Fruit fly (Drosophila melanogaster) whole organism, embryonic: ENCODE results near the gene GAPsec.

Source experiments
- Ada2b ChIP-seq: fragments of 200-800 bp; sonication (Bioruptor generic); IDR thresholded peaks from 2 replicates; pipeline ENCODE4 v1.3.6; 2022; ENCODE audit warnings: missing biosample characterization, missing genetic modification characterization
- CG10462 ChIP-seq: fragments of 200-800 bp; sonication (Bioruptor generic); optimal IDR thresholded peaks from 2 replicates; lab custom pipeline; 2016; ENCODE audit warnings: missing biosample characterization, missing genetic modification characterization
- CG10979 ChIP-seq: fragments of 200-800 bp; sonication (Bioruptor generic); optimal IDR thresholded peaks from 2 replicates; lab custom pipeline; 2018; ENCODE audit warnings: missing biosample characterization, mild to moderate bottlenecking, missing genetic modification characterization, moderate library complexity
- CG14050 ChIP-seq: fragments of 200-800 bp; sonication (Bioruptor generic); IDR thresholded peaks from 3 replicates; pipeline ENCODE4 v1.3.6; 2022; ENCODE audit warnings: missing biosample characterization, missing genetic modification characterization
- CG15011 ChIP-seq: fragments of 200-800 bp; sonication (Bioruptor generic); optimal IDR thresholded peaks from 3 replicates; lab custom pipeline; 2018; ENCODE audit warnings: missing biosample characterization, mild to moderate bottlenecking, missing genetic modification characterization
- CG1529 ChIP-seq: fragments of 200-800 bp; sonication (Bioruptor generic); optimal IDR thresholded peaks from 3 replicates; lab custom pipeline; 2018; ENCODE audit warnings: missing biosample characterization, missing genetic modification characterization
- CG15601 ChIP-seq: fragments of 200-800 bp; sonication (Bioruptor generic); optimal IDR thresholded peaks from 3 replicates; lab custom pipeline; 2019; ENCODE audit warnings: missing biosample characterization, mild to moderate bottlenecking, missing genetic modification characterization, moderate library complexity
- CG16863 ChIP-seq: fragments of 200-800 bp; sonication (Bioruptor generic); optimal IDR thresholded peaks from 3 replicates; lab custom pipeline; 2016; ENCODE audit warnings: missing biosample characterization, missing genetic modification characterization
- CG2678 ChIP-seq: fragments of 200-800 bp; sonication (Bioruptor generic); optimal IDR thresholded peaks from 3 replicates; lab custom pipeline; 2019; ENCODE audit warnings: missing biosample characterization, mild to moderate bottlenecking, missing genetic modification characterization, moderate library complexity
- CG2875 ChIP-seq: fragments of 200-800 bp; sonication (Bioruptor generic); optimal IDR thresholded peaks from 2 replicates; lab custom pipeline; 2017; ENCODE audit warnings: missing biosample characterization, mild to moderate bottlenecking, missing genetic modification characterization, missing genetic modification reagents
- CG5245 ChIP-seq: fragments of 200-800 bp; sonication (Bioruptor generic); optimal IDR thresholded peaks from 3 replicates; lab custom pipeline; 2016; ENCODE audit warnings: missing biosample characterization, missing genetic modification characterization
- CG6683 ChIP-seq: fragments of 200-800 bp; sonication (Bioruptor generic); optimal IDR thresholded peaks from 2 replicates; lab custom pipeline; 2017; ENCODE audit warnings: missing biosample characterization, mild to moderate bottlenecking, missing genetic modification characterization, missing genetic modification reagents
- CG6791 ChIP-seq: fragments of 200-800 bp; sonication (Bioruptor generic); IDR thresholded peaks from 3 replicates; pipeline ENCODE4 v1.3.6; 2022; ENCODE audit warnings: missing biosample characterization, missing genetic modification characterization; ENCODE audit not compliant: partially characterized antibody
- CG7556 ChIP-seq: fragments of 200-800 bp; sonication (Bioruptor generic); optimal IDR thresholded peaks from 2 replicates; lab custom pipeline; 2017; ENCODE audit warnings: missing biosample characterization, mild to moderate bottlenecking, missing genetic modification characterization
- CG8290 ChIP-seq, 3 experiments: fragments of 200-800 bp; sonication (Bioruptor generic); optimal IDR thresholded peaks; 2 replicates each; lab custom pipeline; 2016 to 2019; ENCODE audit warnings: missing biosample characterization in 3 of 3, missing genetic modification characterization in 3 of 3, mild to moderate bottlenecking in 2 of 3, moderate library complexity in 1 of 3
- CG8359 ChIP-seq: fragments of 200-800 bp; sonication (Bioruptor generic); optimal IDR thresholded peaks from 2 replicates; lab custom pipeline; 2017; ENCODE audit warnings: missing biosample characterization, mild to moderate bottlenecking, missing genetic modification characterization, borderline replicate concordance
- CG8478 ChIP-seq: fragments of >200 bp; optimal IDR thresholded peaks from 2 replicates; lab custom pipeline; 2018
- Dfd ChIP-seq, 2 experiments: fragments of >200 bp; optimal IDR thresholded peaks; 2 replicates each; lab custom pipeline; 2017; ENCODE audit warnings: missing biosample characterization in 2 of 2, missing genetic modification characterization in 2 of 2
- E2f2 ChIP-seq: fragments of 200-800 bp; sonication (Bioruptor generic); IDR thresholded peaks from 2 replicates; pipeline ENCODE4 v1.3.6; 2022; ENCODE audit warnings: missing biosample characterization, missing genetic modification characterization
- ERR ChIP-seq: fragments of 200-800 bp; sonication (Bioruptor generic); optimal IDR thresholded peaks from 2 replicates; lab custom pipeline; 2016; ENCODE audit warnings: missing biosample characterization, missing genetic modification characterization
- Elba2 ChIP-seq: fragments of 200-800 bp; sonication (Bioruptor generic); optimal IDR thresholded peaks from 3 replicates; lab custom pipeline; 2016; ENCODE audit warnings: missing biosample characterization, missing genetic modification characterization
- Ets97D ChIP-seq: fragments of 200-800 bp; sonication (Bioruptor generic); optimal IDR thresholded peaks from 3 replicates; lab custom pipeline; 2016; ENCODE audit warnings: missing biosample characterization, missing genetic modification characterization
- H2.0 ChIP-seq: fragments of 200-800 bp; sonication (Bioruptor generic); IDR thresholded peaks from 2 replicates; pipeline ENCODE4 v1.3.6; 2022; ENCODE audit warnings: missing biosample characterization, missing genetic modification characterization
- HLH4C ChIP-seq: fragments of 200-800 bp; sonication (Bioruptor generic); IDR thresholded peaks from 3 replicates; pipeline ENCODE4 v1.3.6; 2022; ENCODE audit warnings: missing biosample characterization, missing genetic modification characterization; ENCODE audit not compliant: partially characterized antibody
- HLH54F ChIP-seq: fragments of 200-800 bp; sonication (Bioruptor generic); optimal IDR thresholded peaks from 3 replicates; lab custom pipeline; 2016; ENCODE audit warnings: missing biosample characterization, missing genetic modification characterization
- Hmx ChIP-seq: fragments of 200-800 bp; sonication (Bioruptor generic); optimal IDR thresholded peaks from 2 replicates; lab custom pipeline; 2016; ENCODE audit warnings: missing biosample characterization, missing genetic modification characterization
- Hr51 ChIP-seq, 2 experiments: fragments of 200-800 bp; sonication (Bioruptor generic); optimal IDR thresholded peaks; 2 replicates in 1 of 2; 3 replicates in 1 of 2; lab custom pipeline; 2016 to 2018; ENCODE audit warnings: missing biosample characterization in 2 of 2, missing genetic modification characterization in 2 of 2, mild to moderate bottlenecking in 1 of 2, moderate library complexity in 1 of 2
- Hsf ChIP-seq: fragments of 200-800 bp; sonication (Bioruptor generic); optimal IDR thresholded peaks from 3 replicates; lab custom pipeline; 2016; ENCODE audit warnings: missing biosample characterization, missing genetic modification characterization
- Lim3 ChIP-seq: fragments of 200-800 bp; sonication (Bioruptor generic); IDR thresholded peaks from 2 replicates; pipeline ENCODE4 v1.3.6; 2022; ENCODE audit warnings: missing biosample characterization, missing genetic modification characterization
- Rx ChIP-seq: fragments of 200-800 bp; sonication (Bioruptor generic); IDR thresholded peaks from 2 replicates; pipeline ENCODE4 v1.3.6; 2022; ENCODE audit warnings: missing biosample characterization, missing genetic modification characterization
- Six4 ChIP-seq: fragments of 200-800 bp; sonication (Bioruptor generic); optimal IDR thresholded peaks from 2 replicates; lab custom pipeline; 2016; ENCODE audit warnings: missing biosample characterization, missing genetic modification characterization
- amos ChIP-seq: fragments of 200-800 bp; sonication (Bioruptor generic); IDR thresholded peaks from 2 replicates; pipeline ENCODE4 v1.3.6; 2022; ENCODE audit warnings: missing biosample characterization, missing genetic modification characterization; ENCODE audit not compliant: partially characterized antibody
- ash1 ChIP-seq: fragments of 200-800 bp; sonication (Bioruptor generic); optimal IDR thresholded peaks from 2 replicates; lab custom pipeline; 2018; ENCODE audit warnings: missing biosample characterization, mild to moderate bottlenecking, missing genetic modification characterization
- chinmo ChIP-seq: fragments of 200-800 bp; sonication (Bioruptor generic); IDR thresholded peaks from 4 replicates; pipeline ENCODE4 v1.3.6; 2022; ENCODE audit warnings: missing biosample characterization, missing genetic modification characterization; ENCODE audit not compliant: partially characterized antibody
- crol ChIP-seq: fragments of 200-800 bp; sonication (Bioruptor generic); IDR thresholded peaks from 2 replicates; pipeline ENCODE4 v1.3.6; 2022; ENCODE audit warnings: missing biosample characterization, missing genetic modification characterization
- en ChIP-seq: fragments of 200-800 bp; sonication (Bioruptor generic); optimal IDR thresholded peaks from 2 replicates; lab custom pipeline; 2016; ENCODE audit warnings: missing biosample characterization, missing genetic modification characterization
- gce ChIP-seq: fragments of 200-800 bp; sonication (Bioruptor generic); IDR thresholded peaks from 3 replicates; pipeline ENCODE4 v1.3.6; 2022; ENCODE audit warnings: missing biosample characterization, missing genetic modification characterization
- hb ChIP-seq: fragments of 200-800 bp; sonication (Bioruptor generic); IDR thresholded peaks from 3 replicates; pipeline ENCODE4 v1.3.6; 2022; ENCODE audit warnings: missing biosample characterization, missing genetic modification characterization; ENCODE audit not compliant: partially characterized antibody
- lbe ChIP-seq: fragments of 200-800 bp; sonication (Bioruptor generic); optimal IDR thresholded peaks from 2 replicates; lab custom pipeline; 2016; ENCODE audit warnings: missing biosample characterization, mild to moderate bottlenecking, missing genetic modification characterization
- lmd ChIP-seq: fragments of 200-800 bp; sonication (Bioruptor generic); IDR thresholded peaks from 2 replicates; pipeline ENCODE4 v1.3.6; 2022; ENCODE audit warnings: missing biosample characterization, missing genetic modification characterization
- pzg ChIP-seq: fragments of 200-800 bp; sonication (Bioruptor generic); optimal IDR thresholded peaks from 3 replicates; lab custom pipeline; 2018; ENCODE audit warnings: missing biosample characterization, mild to moderate bottlenecking, missing genetic modification characterization, moderate library complexity
- repo ChIP-seq: fragments of 200-800 bp; sonication (Bioruptor generic); optimal IDR thresholded peaks from 2 replicates; lab custom pipeline; 2016; ENCODE audit warnings: missing biosample characterization, missing genetic modification characterization
- schlank ChIP-seq: fragments of 200-800 bp; sonication (Bioruptor generic); optimal IDR thresholded peaks from 2 replicates; lab custom pipeline; 2018; ENCODE audit warnings: missing biosample characterization, mild to moderate bottlenecking, missing genetic modification characterization
- slou ChIP-seq: fragments of 200-800 bp; sonication (Bioruptor generic); optimal IDR thresholded peaks from 3 replicates; lab custom pipeline; 2016; ENCODE audit warnings: missing biosample characterization, missing genetic modification characterization
- so ChIP-seq: fragments of 200-800 bp; sonication (Bioruptor generic); IDR thresholded peaks from 3 replicates; pipeline ENCODE4 v1.3.6; 2022; ENCODE audit warnings: missing biosample characterization, missing genetic modification characterization
- tin ChIP-seq: fragments of 200-800 bp; sonication (Bioruptor generic); optimal IDR thresholded peaks from 3 replicates; lab custom pipeline; 2016; ENCODE audit warnings: missing biosample characterization, missing genetic modification characterization
- vnd ChIP-seq: fragments of 200-800 bp; sonication (Bioruptor generic); IDR thresholded peaks from 3 replicates; pipeline ENCODE4 v1.3.6; 2022; ENCODE audit warnings: missing biosample characterization, missing genetic modification characterization; ENCODE audit not compliant: partially characterized antibody
- zen2 ChIP-seq: fragments of 200-800 bp; sonication (Bioruptor generic); IDR thresholded peaks from 3 replicates; pipeline ENCODE4 v1.3.6; 2022; ENCODE audit warnings: missing biosample characterization, missing genetic modification characterization; ENCODE audit not compliant: partially characterized antibody

The GAPsec gene

dm6 chr3L:8603880-8604692 is 19.6 kb downstream of the GAPsec start, which contains the start of the genes CG5989 and CG6282 (continued):
- TF ChIP-seq ash1 (GFP tag; lab: Kevin White, UChicago) (no peak), zen2 (GFP tag; lab: Robert Waterston, UW) (no peak; the same call in 2 of the 3 replicates), vnd (GFP tag; lab: Robert Waterston, UW) (0 out of 3 replicates have a peak, but pooled peaks have one; percentile 26), Ada2b (GFP tag; lab: Robert Waterston, UW) (peak; percentile 17; the same call in 1 of the 2 replicates), CG15011 (no peak), schlank (no peak), repo (GFP tag; lab: Kevin White, UChicago) (no peak), CG8359 (GFP tag; lab: Kevin White, UChicago) (no peak), en (GFP tag; lab: Kevin White, UChicago) (no peak), CG10979 (tag; lab: Kevin White, UChicago) (peak; percentile 45), chinmo (GFP tag; lab: Robert Waterston, UW) (0 out of 4 replicates have a peak, but pooled peaks have one; percentile 37), pzg (GFP tag; lab: Kevin White, UChicago) (peak; percentile 83), Hr51 (GFP tag; optimal IDR thresholded peaks at IDR 0.05; lab: Kevin White, UChicago) (peak; percentile 21 to 34), CG15601 (peak; percentile 36), CG8290 (GFP tag; optimal IDR thresholded peaks at IDR 0.05; lab: Kevin White, UChicago) (no peak), CG8290 (tag; optimal IDR thresholded peaks at IDR 0.05; lab: Kevin White, UChicago) (peak in 1 of 2 experiments; percentile 45), Dfd (GFP tag; optimal IDR thresholded peaks at IDR 0.05; lab: Kevin White, UChicago) (no peak), lbe (no peak), HLH4C (GFP tag; lab: Robert Waterston, UW) (peak; percentile 37; the same call in 2 of the 3 replicates), E2f2 (peak; percentile 70), amos (GFP tag; lab: Robert Waterston, UW) (peak; percentile 65), CG2678 (tag; lab: Kevin White, UChicago) (no peak), CG14050 (GFP tag; lab: Robert Waterston, UW) (no peak), slou (no peak), ERR (GFP tag; lab: Kevin White, UChicago) (no peak), so (GFP tag; lab: Robert Waterston, UW) (no peak), HLH54F (peak; percentile 46), gce (GFP tag; lab: Robert Waterston, UW) (no peak), Ets97D (GFP tag; lab: Kevin White, UChicago) (peak; percentile 79), CG16863 (GFP tag; lab: Kevin White, UChicago) (no peak), CG5245 (GFP tag; lab: Kevin White, UChicago) (no peak), Hsf (GFP tag; lab: Kevin White, UChicago) (peak; percentile 58), crol (GFP tag; lab: Robert Waterston, UW) (no peak), Hmx (GFP tag; lab: Kevin White, UChicago) (no peak), Rx (no peak), H2.0 (GFP tag; lab: Robert Waterston, UW) (peak; percentile 57; the same call in 1 of the 2 replicates), Six4 (GFP tag; lab: Kevin White, UChicago) (peak; percentile 8), CG6791 (GFP tag; lab: Robert Waterston, UW) (peak; percentile 51; the same call in 1 of the 3 replicates), Elba2 (GFP tag; lab: Kevin White, UChicago) (no peak), Lim3 (GFP tag; lab: Robert Waterston, UW) (no peak), CG6683 (GFP tag; lab: Kevin White, UChicago) (peak; percentile 13), lmd (GFP tag; lab: Robert Waterston, UW) (no peak), hb (GFP tag; lab: Robert Waterston, UW) (no peak), CG8478 (lab: Kevin White, UChicago) (no peak), CG2875 (peak; percentile 52), tin (GFP tag; lab: Kevin White, UChicago) (no peak), CG7556 (GFP tag; lab: Kevin White, UChicago) (peak; percentile 60), CG10462 (peak; percentile 38), CG1529 (GFP tag; lab: Kevin White, UChicago) (no peak)
